Fruit fly (Drosophila melanogaster) whole organism, pupa: Measurements from ENCODE around the gene Osi22.

ENCODE experiments used
- CG10348 ChIP-seq: fragments of 200-800 bp; sonication (Bioruptor generic); IDR thresholded peaks from 2 replicates; pipeline ENCODE4 v1.3.6; 2022; ENCODE audit warnings: missing biosample characterization, missing genetic modification characterization
- CG13204 ChIP-seq: fragments of 200-800 bp; sonication (Bioruptor generic); optimal IDR thresholded peaks from 2 replicates; lab custom pipeline; 2018; ENCODE audit warnings: missing biosample characterization, mild to moderate bottlenecking, missing genetic modification characterization, moderate library complexity
- CG14655 ChIP-seq: fragments of 200-800 bp; sonication (Bioruptor generic); optimal IDR thresholded peaks from 3 replicates; lab custom pipeline; 2017; ENCODE audit warnings: mild to moderate bottlenecking, missing biosample characterization, missing genetic modification reagents, missing genetic modification characterization
- CG15710 ChIP-seq: fragments of 200-800 bp; sonication (Bioruptor generic); optimal IDR thresholded peaks from 2 replicates; lab custom pipeline; 2018; ENCODE audit warnings: missing biosample characterization, mild to moderate bottlenecking, missing genetic modification characterization, moderate library complexity
- CG17806 ChIP-seq: fragments of 200-800 bp; sonication (Bioruptor generic); optimal IDR thresholded peaks from 2 replicates; lab custom pipeline; 2018; ENCODE audit warnings: missing biosample characterization, mild to moderate bottlenecking, missing genetic modification characterization, moderate library complexity
- CG32121 ChIP-seq: fragments of 200-800 bp; sonication (Bioruptor generic); IDR thresholded peaks from 2 replicates; pipeline ENCODE4 v1.3.6; 2022; ENCODE audit warnings: missing biosample characterization, missing genetic modification characterization
- CG34367 ChIP-seq: fragments of 200-800 bp; sonication (Bioruptor generic); optimal IDR thresholded peaks from 2 replicates; lab custom pipeline; 2018; ENCODE audit warnings: missing biosample characterization, mild to moderate bottlenecking, missing genetic modification characterization
- CG4496 ChIP-seq: fragments of 200-800 bp; sonication (Bioruptor generic); IDR thresholded peaks from 3 replicates; pipeline ENCODE4 v1.3.6; 2022; ENCODE audit warnings: missing biosample characterization, missing genetic modification characterization
- CG8159 ChIP-seq: fragments of 200-800 bp; sonication (Bioruptor generic); optimal IDR thresholded peaks from 3 replicates; lab custom pipeline; 2018; ENCODE audit warnings: missing biosample characterization, mild to moderate bottlenecking, missing genetic modification characterization, moderate library complexity
- CG8301 ChIP-seq: fragments of 200-800 bp; sonication (Bioruptor generic); optimal IDR thresholded peaks from 2 replicates; lab custom pipeline; 2018; ENCODE audit warnings: missing biosample characterization, mild to moderate bottlenecking, missing genetic modification characterization
- CG9948 ChIP-seq: fragments of 200-800 bp; sonication (Bioruptor generic); optimal IDR thresholded peaks from 2 replicates; lab custom pipeline; 2018; ENCODE audit warnings: missing biosample characterization, mild to moderate bottlenecking, missing genetic modification characterization, moderate library complexity
- D1 ChIP-seq: fragments of 200-800 bp; sonication (Bioruptor generic); optimal IDR thresholded peaks from 2 replicates; lab custom pipeline; 2018; ENCODE audit warnings: missing biosample characterization, mild to moderate bottlenecking, missing genetic modification characterization, moderate library complexity
- EcR ChIP-seq: fragments of 200-800 bp; sonication (Bioruptor generic); optimal IDR thresholded peaks from 3 replicates; lab custom pipeline; 2019; ENCODE audit warnings: missing biosample characterization, missing genetic modification characterization, mild to moderate bottlenecking, moderate library complexity, missing genetic modification reagents
- Ets98B ChIP-seq: fragments of 200-800 bp; sonication (Bioruptor generic); IDR thresholded peaks from 2 replicates; pipeline ENCODE4 v1.3.6; 2022; ENCODE audit warnings: missing biosample characterization, missing genetic modification characterization
- Pif1A ChIP-seq: fragments of 200-800 bp; sonication (Bioruptor generic); optimal IDR thresholded peaks from 3 replicates; lab custom pipeline; 2016; ENCODE audit warnings: missing biosample characterization, missing genetic modification characterization
- Pif1B ChIP-seq: fragments of 200-800 bp; sonication (Bioruptor generic); optimal IDR thresholded peaks from 3 replicates; lab custom pipeline; 2016; ENCODE audit warnings: missing biosample characterization, missing genetic modification characterization
- Snoo ChIP-seq: fragments of 200-800 bp; sonication (Bioruptor generic); optimal IDR thresholded peaks from 3 replicates; lab custom pipeline; 2017; ENCODE audit warnings: missing biosample characterization, mild to moderate bottlenecking, missing genetic modification characterization, inconsistent platforms
- fd96Ca ChIP-seq: fragments of 200-800 bp; sonication (Bioruptor generic); IDR thresholded peaks from 3 replicates; pipeline ENCODE4 v1.3.6; 2022; ENCODE audit warnings: missing biosample characterization, missing genetic modification characterization
- gl ChIP-seq: fragments of 200-800 bp; sonication (Bioruptor generic); optimal IDR thresholded peaks from 2 replicates; lab custom pipeline; 2018; ENCODE audit warnings: missing biosample characterization, mild to moderate bottlenecking, missing genetic modification characterization
- rn ChIP-seq: fragments of 200-800 bp; sonication (Bioruptor generic); IDR thresholded peaks from 2 replicates; pipeline ENCODE4 v1.3.6; 2022; ENCODE audit warnings: missing biosample characterization, missing genetic modification characterization

The Osi22 gene

dm6 chr3R:13264061-13264661 is 26.3 kb upstream of the Osi22 start, which contains the start of gene Ravus:
Ravus (minus strand) TSS chr3R:13264061.
- TF ChIP-seq CG8301 (no peak), Pif1A (no peak), CG8159 (tag; lab: Kevin White, UChicago) (peak; percentile 47), CG15710 (peak; percentile 70), CG17806 (peak; percentile 22), CG13204 (GFP tag; lab: Kevin White, UChicago) (no peak), CG9948 (tag; lab: Kevin White, UChicago) (peak; percentile 46), Ets98B (GFP tag; lab: Robert Waterston, UW) (no peak; the same call in 1 of the 2 replicates), CG10348 (GFP tag; lab: Robert Waterston, UW) (no peak), EcR (GFP tag; lab: Kevin White, UChicago) (no peak), D1 (no peak), fd96Ca (GFP tag; lab: Robert Waterston, UW) (no peak), gl (tag; lab: Kevin White, UChicago) (no peak), rn (GFP tag; lab: Robert Waterston, UW) (no peak), Pif1B (GFP tag; lab: Kevin White, UChicago) (no peak), Snoo (tag; lab: Kevin White, UChicago) (peak; percentile 43), CG32121 (GFP tag; lab: Robert Waterston, UW) (0 out of 2 replicates have a peak, but pooled peaks have one; percentile 30)

dm6 chr3R:13270648-13271047 is 19.8 kb upstream of the Osi22 start:
- no peak for TF ChIP-seq Pif1A
- no peak for TF ChIP-seq rn (GFP tag; lab: Robert Waterston, UW)
- no peak for TF ChIP-seq gl (tag; lab: Kevin White, UChicago)
- no peak for TF ChIP-seq CG14655 (GFP tag; lab: Kevin White, UChicago)
- TF ChIP-seq CG15710 = no peak
- peak; percentile 71 for TF ChIP-seq EcR (GFP tag; lab: Kevin White, UChicago)
- no peak for TF ChIP-seq CG32121 (GFP tag; lab: Robert Waterston, UW)

dm6 chr3R:13271758-13272157 is 18.7 kb upstream of the Osi22 start, which contains the start of gene TBC1D5:
TBC1D5 (minus strand) TSS chr3R:13272011.
- no peak for TF ChIP-seq CG8301
- no peak for TF ChIP-seq EcR (GFP tag; lab: Kevin White, UChicago)
- TF ChIP-seq CG15710 = no peak
- TF ChIP-seq CG4496 = no peak
- no peak for TF ChIP-seq CG34367 (tag; lab: Kevin White, UChicago)
- no peak for TF ChIP-seq gl (tag; lab: Kevin White, UChicago)
- no peak for TF ChIP-seq rn (GFP tag; lab: Robert Waterston, UW)
- no peak for TF ChIP-seq Pif1B (GFP tag; lab: Kevin White, UChicago)
- no peak for TF ChIP-seq CG14655 (GFP tag; lab: Kevin White, UChicago)
- no peak for TF ChIP-seq CG8159 (tag; lab: Kevin White, UChicago)
- TF ChIP-seq fd96Ca (GFP tag; lab: Robert Waterston, UW) = no peak
- TF ChIP-seq CG13204 (GFP tag; lab: Kevin White, UChicago) = no peak
- TF ChIP-seq, all 21 proteins: peak for 0

dm6 chr3R:13273462-13273861 is 17.0 kb upstream of the Osi22 start:
- TF ChIP-seq gl (tag; lab: Kevin White, UChicago) (no peak), CG13204 (GFP tag; lab: Kevin White, UChicago) (no peak), CG34367 (tag; lab: Kevin White, UChicago) (no peak), CG8159 (tag; lab: Kevin White, UChicago) (no peak), EcR (GFP tag; lab: Kevin White, UChicago) (no peak), CG17806 (no peak), CG10348 (GFP tag; lab: Robert Waterston, UW) (no peak)

- TF ChIP-seq gl (tag; lab: Kevin White, UChicago) (no peak), CG14655 (GFP tag; lab: Kevin White, UChicago) (no peak), CG8159 (tag; lab: Kevin White, UChicago) (no peak), Ets98B (GFP tag; lab: Robert Waterston, UW) (peak; percentile 13; the same call in 1 of the 2 replicates), CG9948 (tag; lab: Kevin White, UChicago) (no peak)
Measured at dm6 chr3R:13274257-13274796, 16.1 kb upstream of the Osi22 start.

dm6 chr3R:13275473-13275872 is 15.0 kb upstream of the Osi22 start:
- no peak for TF ChIP-seq CG10348 (GFP tag; lab: Robert Waterston, UW)
- TF ChIP-seq Ets98B (GFP tag; lab: Robert Waterston, UW) = no peak
- TF ChIP-seq Snoo (tag; lab: Kevin White, UChicago) = no peak
- no peak for TF ChIP-seq CG4496
- TF ChIP-seq Pif1A = no peak

dm6 chr3R:13279419-13279818 is 11.0 kb upstream of the Osi22 start, which contains the start of gene CG8630:
CG8630 (plus strand) TSS chr3R:13279721.
- no peak for TF ChIP-seq CG15710
- 0 out of 3 replicates have a peak, but pooled peaks have one; percentile 12 for TF ChIP-seq CG4496
- no peak for TF ChIP-seq CG8301
- TF ChIP-seq, all 21 proteins: peak for 1
